Worm (Caenorhabditis elegans) whole organism, young adult: ENCODE data around the gene srw-123.

Experiments
- B0336.3 ChIP-seq: fragments of 200-800 bp; sonication (Bioruptor generic); IDR thresholded peaks from 2 replicates; pipeline ENCODE4 v1.3.6; 2022; ENCODE audit warnings: missing genetic modification characterization, missing compliant biosample characterization
- ZK185.1 ChIP-seq: sonication (generic microtip); optimal IDR thresholded peaks from 2 replicates; lab custom pipeline; 2016; ENCODE audit warnings: mild to moderate bottlenecking, missing genetic modification characterization, missing compliant biosample characterization; ENCODE audit not compliant: poor library complexity, severe bottlenecking
- ama-1 ChIP-seq, 3 experiments: fragments of 150-350 bp in 1 of 3; sonication (generic microtip) in 2 of 3; optimal IDR thresholded peaks; 2 replicates each; lab custom pipeline; 2014 to 2018; ENCODE audit warnings: missing biosample characterization in 2 of 3, missing genetic modification characterization in 2 of 3, missing genetic modification reagents in 2 of 3
- ceh-91 ChIP-seq: fragments of 200-800 bp; sonication (Bioruptor generic); IDR thresholded peaks from 2 replicates; pipeline ENCODE4 v1.3.6; 2022; ENCODE audit warnings: missing genetic modification reagents, missing genetic modification characterization, missing compliant biosample characterization
- chd-7 ChIP-seq: sonication (generic microtip); optimal IDR thresholded peaks from 2 replicates; lab custom pipeline; 2016; ENCODE audit warnings: mild to moderate bottlenecking, missing genetic modification characterization, moderate library complexity, missing compliant biosample characterization
- ekl-4 ChIP-seq: fragments of 200-800 bp; sonication (Bioruptor generic); IDR thresholded peaks from 2 replicates; pipeline ENCODE4 v1.3.6; 2022; ENCODE audit warnings: missing genetic modification reagents, missing genetic modification characterization, missing compliant biosample characterization
- let-526 ChIP-seq: fragments of 200-800 bp; sonication (Bioruptor generic); IDR thresholded peaks from 2 replicates; pipeline ENCODE4 v1.3.6; 2022; ENCODE audit warnings: missing genetic modification reagents, missing genetic modification characterization, missing compliant biosample characterization
- madf-8 ChIP-seq: fragments of 200-800 bp; sonication (Bioruptor generic); conservative IDR thresholded peaks from 2 replicates; pipeline ENCODE4 v1.3.6; 2022; ENCODE audit warnings: missing genetic modification reagents, missing genetic modification characterization, missing compliant biosample characterization
- pha-4 ChIP-seq: fragments of 150-350 bp; sonication (generic microtip); optimal IDR thresholded peaks from 2 replicates; lab custom pipeline; 2014; ENCODE audit warnings: missing biosample characterization, missing genetic modification reagents, missing genetic modification characterization
- snpc-1.3 ChIP-seq: sonication (generic microtip); optimal IDR thresholded peaks from 2 replicates; lab custom pipeline; 2017; ENCODE audit warnings: missing genetic modification characterization, mild to moderate bottlenecking, missing compliant biosample characterization, antibody characterized with exemption, moderate library complexity, missing genotype, missing genetic modification reagents; ENCODE audit not compliant: insufficient read depth

DNA sequence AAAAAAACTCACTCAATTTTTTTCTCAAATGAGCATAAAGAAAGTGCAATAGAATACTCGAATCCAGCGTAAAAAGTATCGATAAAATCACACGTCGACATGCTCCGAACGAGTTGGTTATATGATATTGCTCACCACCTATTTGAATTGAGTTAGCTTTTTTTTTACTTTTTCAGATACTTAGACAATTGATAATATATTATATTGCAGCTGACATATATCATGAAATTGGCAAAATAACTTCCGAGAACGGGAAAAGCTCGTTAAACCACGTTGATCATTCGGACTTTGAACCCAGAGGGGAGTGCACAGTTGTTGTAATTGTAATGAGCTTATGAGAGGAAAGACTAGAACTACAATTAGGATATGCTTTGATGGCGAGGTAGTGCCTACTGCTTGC lies 35.3 kb upstream of the srw-123 start, which contains the start of gene srw-136:
- no peak for TF ChIP-seq ceh-91 (GFP tag; lab: Robert Waterston, UW)
- TF ChIP-seq ama-1 (optimal IDR thresholded peaks at IDR 0.05; lab: Kevin White, UChicago) = no peak
- no peak for TF ChIP-seq ama-1 (GFP tag; optimal IDR thresholded peaks at IDR 0.05; lab: Kevin White, UChicago)
- TF ChIP-seq pha-4 (tag; lab: Kevin White, UChicago) = no peak
- TF ChIP-seq B0336.3 (GFP tag; lab: Robert Waterston, UW) = no peak
- TF ChIP-seq chd-7 (tag; lab: Kevin White, UChicago) = no peak
- TF ChIP-seq madf-8 (GFP tag; lab: Robert Waterston, UW) = no peak
- no peak for TF ChIP-seq ZK185.1
- no peak for TF ChIP-seq ekl-4 (GFP tag; lab: Robert Waterston, UW)
- TF ChIP-seq snpc-1.3 (tag; lab: Kevin White, UChicago) = no peak
- TF ChIP-seq let-526 (GFP tag; lab: Robert Waterston, UW) = no peak
